Fruit fly (Drosophila melanogaster): ENCODE data around the gene CG7518.

Gene CG7518

DNA sequence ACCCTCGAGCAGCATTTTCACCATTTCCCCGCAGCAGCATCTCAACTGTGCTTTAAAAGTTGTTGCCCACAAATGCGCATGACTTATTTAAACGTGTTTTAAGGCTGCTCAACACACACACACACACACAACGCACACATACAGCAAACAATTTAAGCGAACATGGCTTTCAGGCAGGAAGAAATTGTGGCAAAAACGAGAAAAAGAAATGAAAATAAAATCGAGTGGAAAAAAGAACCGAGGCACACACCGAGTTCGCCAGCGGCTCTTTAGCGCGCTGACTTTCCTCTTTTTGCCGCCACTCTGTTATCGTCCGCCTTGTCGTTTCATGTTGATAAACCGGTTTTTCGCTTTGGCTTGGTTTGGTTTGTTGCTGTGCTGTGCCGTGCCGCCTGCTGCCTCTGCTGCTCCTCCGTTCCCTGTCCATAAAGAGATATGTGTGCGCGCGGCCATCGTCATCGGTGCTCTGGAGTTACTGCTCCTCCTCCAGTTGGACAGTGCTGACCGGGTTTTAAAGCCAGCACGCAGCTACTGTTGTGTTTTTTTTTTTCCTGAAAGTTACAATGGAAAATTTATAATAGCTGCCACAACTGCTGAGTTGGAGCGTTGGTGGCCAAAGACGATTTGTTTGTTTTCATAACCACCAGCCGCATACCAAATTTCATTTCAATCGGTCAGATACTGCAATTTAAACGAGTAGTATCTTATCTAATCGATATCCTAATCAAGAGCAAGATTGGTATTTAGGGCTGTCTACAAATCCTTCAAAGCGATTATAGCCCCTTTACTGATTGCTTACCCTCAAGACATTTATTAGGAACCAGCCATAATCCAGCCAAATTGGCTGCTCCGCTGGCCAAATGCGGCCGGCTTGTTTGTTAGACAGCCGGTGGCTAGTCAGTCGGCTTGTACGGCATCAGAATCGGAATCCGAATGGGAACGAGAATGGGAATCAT is 18.2 kb downstream of the CG7518 start:
- TF ChIP-seq noc (tag; optimal IDR thresholded peaks at IDR 0.05): peak; percentile 21

DNA sequence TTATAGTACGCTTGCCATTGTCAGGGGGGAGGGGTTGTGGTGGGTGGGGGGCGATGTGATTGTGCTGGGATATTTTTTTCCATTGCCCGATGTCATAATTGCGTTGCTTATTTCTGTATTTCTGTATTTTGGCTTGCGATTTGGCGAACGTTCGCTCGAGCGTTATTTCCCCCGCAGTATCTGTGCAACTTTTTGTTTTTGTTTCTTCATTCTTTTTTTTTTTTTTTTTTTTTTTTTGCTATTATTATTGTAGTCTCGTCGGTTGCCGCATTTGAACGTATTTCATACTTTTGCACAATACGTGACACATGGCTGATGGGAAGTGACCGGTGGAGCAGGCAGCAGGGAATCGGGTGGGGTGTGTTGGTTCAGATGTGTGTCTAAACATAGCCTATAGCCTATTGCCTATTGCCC is 19.7 kb downstream of the CG7518 start:
- no peak for TF ChIP-seq noc (tag; optimal IDR thresholded peaks at IDR 0.05)

DNA sequence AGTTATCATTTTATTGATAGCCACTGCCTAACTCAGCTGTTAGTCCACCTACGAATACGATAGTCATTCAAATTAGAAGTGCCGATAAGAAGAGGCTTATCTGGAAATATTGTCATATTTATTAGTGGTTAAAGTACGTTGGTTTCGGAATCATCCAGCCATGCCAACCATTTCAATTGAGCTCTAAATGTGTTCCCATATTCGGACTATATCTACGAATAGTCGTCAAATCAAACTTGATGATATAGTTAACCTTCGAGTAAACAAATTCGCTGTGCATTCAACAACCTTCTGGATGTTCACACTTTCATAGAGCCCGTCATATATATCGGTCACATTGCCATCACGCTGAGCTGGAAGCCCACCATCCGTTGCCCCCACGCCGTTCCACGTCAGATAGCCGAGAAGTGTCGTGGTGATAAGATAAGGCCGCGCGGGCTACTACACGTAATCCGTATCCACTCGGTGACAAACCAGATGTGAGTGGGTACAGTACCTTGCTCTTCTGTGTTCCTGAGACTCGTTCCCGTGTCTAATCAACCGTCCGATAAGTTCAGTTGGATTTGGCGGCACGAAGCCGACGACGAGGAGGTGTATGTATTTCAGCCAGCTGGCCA is 20.5 kb downstream of the CG7518 start:
- TF ChIP-seq noc (tag; optimal IDR thresholded peaks at IDR 0.05): peak; percentile 45

DNA sequence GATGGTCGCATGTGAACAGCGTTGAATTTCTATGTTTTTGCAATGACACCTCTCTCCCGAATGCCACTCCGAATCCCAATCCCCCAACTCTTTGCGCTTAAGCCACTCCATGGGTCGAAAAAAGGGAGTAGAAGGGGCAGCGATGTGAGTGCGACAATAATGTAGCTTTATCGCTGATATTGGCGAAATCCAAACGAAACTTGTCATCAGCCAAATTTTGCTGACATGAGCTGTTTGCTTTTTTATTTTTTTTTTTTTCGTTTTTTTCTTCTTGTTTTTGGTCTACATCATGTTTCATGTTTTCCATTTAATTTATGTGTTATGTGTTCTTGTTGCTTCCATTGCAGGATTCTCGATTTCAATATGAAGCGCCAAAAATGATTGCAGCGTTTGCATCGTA is 21.1 kb downstream of the CG7518 start:
- TF ChIP-seq noc (tag; optimal IDR thresholded peaks at IDR 0.05): no peak

DNA sequence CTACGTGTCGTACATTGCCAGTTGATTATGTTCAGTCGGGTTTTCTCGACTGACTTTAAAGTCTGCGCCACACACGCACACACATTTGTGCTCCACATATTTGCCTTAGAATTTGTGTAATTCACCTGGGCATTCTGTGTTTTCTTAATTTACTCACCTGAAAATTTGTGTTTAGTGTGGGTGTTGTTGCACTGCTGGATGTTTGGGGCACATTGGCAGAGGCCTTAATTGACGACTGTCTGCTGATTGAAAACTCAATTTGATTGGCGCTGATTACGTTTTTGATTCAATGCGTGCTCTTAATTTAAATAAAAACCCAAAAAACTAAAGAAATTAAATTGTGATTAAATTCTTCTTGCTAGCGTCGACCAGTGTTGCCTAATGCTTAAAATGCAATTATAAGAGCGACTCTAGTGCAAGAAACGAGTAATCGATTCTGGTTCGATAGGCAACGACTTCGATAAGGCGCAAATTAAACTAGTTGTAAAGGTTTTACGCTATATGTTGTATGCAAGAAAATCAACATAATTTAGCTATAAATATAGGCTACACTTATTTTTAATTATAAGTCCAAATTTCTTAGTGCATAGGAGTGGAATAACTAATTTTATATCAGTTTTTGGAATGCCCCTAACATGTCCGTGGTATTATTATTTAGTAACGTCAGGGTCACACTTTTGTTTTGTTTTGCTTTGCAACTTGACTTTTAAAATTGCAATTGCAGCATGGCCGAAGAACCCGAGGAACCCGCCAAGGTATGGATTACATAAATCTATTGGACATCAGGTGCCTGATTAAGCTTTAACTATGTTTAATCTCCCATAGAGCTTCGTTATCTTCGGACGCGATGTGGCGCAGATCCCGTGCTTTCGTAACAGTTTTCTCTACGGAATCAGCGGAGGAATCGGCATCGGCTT is 32.6 kb downstream of the CG7518 start, which contains the start of the genes CG46281 and CG46280:
TSS of gene CG46281 (minus strand) at position 51 of the 917 bp plus-strand sequence.
TSS of gene CG46280 (minus strand) at position 403 of the 917 bp plus-strand sequence.
- TF ChIP-seq noc (tag; optimal IDR thresholded peaks at IDR 0.05): no peak

DNA sequence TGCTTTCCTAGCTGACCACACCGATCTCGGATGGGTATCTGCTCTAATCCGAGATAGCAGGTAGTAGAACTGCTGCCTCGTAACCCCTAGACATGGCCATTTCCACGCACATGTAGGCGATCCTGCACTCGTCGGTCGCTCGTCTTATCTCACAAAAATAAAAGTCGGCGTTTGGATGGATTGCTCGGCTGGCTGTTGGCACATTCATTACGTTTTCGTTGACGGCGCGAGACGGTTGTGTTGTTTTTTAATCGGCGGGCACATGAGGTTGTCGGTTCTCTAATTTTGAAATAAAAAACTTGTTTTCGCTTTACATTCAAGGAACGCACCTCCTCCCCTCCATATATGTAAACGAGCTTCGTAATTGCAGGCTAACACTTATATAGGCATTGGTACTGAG is 34.4 kb downstream of the CG7518 start, which contains the start of gene ry:
TSS of gene ry (plus strand) at position 206 of the 400 bp plus-strand sequence.
- TF ChIP-seq noc (tag; optimal IDR thresholded peaks at IDR 0.05): no peak

DNA sequence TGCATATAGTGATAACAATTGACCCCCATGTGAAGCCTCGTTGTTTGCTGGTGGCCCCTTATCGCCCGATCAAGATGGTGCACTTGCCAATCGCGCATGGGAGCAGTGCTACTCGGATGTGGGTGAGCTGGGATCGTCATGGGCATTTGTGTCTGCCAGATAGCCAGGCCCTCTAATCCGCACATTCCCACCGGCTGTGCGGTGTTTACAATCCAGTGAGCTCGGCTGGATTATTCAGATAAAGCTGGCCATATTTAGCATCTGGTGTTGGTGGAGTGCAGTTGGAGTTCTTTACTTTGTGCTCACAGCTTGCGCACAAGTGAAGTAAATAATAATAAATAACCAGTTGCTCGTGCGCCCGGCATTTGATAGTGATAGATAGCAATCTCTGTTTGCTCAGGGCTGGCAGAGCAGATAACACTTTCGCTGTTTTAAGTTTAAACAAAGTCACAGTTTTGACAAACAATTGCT is 35.1 kb downstream of the CG7518 start:
- peak; percentile 64 for TF ChIP-seq noc (tag; optimal IDR thresholded peaks at IDR 0.05)

DNA sequence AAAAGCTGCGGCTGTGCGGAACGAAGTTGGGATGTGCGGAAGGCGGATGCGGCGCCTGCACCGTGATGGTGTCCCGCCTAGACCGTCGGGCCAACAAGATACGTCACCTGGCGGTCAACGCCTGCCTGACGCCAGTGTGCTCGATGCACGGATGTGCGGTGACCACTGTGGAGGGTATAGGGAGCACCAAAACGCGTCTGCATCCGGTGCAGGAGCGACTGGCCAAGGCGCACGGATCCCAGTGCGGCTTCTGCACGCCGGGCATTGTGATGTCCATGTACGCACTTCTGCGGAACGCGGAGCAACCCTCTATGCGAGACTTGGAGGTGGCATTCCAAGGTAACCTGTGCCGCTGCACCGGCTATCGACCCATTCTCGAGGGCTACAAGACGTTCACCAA is 35.8 kb downstream of the CG7518 start:
- no peak for TF ChIP-seq noc (tag; optimal IDR thresholded peaks at IDR 0.05)

DNA sequence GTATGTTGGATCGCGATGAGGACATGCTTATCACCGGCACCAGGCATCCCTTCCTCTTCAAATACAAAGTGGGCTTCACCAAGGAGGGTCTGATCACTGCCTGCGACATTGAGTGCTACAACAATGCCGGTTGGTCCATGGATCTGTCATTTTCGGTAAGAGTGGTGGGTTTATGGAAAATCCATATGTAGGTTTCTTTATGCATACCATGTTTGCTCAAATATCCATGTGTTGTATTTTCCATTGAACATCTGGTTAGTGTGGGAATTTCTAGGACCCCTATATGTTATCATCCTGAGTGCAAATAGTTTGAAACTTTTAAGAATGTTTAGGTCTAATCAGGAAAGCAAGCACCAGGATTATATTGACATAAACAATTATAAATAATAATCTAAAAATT is 38.2 kb downstream of the CG7518 start:
- TF ChIP-seq noc (tag; optimal IDR thresholded peaks at IDR 0.05): no peak

DNA sequence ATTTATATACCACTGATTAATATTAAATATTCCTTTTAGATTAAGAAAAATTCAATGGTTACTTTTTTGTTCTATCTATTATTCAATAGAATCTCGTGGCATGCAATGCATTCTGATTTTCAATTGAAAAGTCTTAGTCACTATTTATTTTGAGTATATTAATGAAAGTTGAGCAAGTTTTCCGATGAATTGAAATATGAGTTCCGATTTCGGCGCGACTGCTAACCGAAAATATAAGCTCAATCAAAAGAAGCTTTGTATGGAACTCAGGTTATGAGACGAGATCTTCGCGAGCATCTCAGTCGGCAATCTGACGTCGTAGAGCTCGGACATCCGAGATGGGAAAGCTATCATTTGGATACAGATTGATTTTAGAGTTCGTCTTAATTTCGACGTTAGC is 40.2 kb downstream of the CG7518 start, which contains the start of gene CG11668:
TSS of gene CG11668 (plus strand) at position 301 of the 400 bp plus-strand sequence.
- no peak for TF ChIP-seq noc (tag; optimal IDR thresholded peaks at IDR 0.05)

DNA sequence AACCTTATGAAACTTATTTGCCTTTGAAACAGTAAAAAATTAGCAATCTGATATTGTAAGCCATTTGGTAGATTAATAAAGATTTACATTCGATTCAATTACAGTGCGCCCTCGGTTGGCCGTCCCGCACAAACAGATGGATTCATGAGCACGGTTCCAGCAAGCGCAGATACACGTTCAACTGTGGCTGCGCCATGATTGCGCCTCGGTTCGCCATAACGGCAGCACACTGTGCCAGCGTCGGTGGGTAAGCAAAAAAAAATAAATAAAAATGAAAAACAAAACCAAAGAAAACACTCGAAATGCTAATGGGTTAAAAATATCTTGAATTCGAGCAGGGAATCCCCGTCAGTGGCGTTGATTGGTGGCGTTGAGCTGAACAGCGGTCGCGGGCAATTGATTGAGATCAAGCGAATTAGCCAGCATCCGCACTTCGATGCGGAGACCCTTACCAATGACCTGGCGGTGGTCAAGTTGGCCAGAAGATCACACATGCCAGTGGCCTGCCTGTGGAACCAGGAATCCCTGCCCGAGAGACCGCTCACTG is 41.2 kb downstream of the CG7518 start:
- no peak for TF ChIP-seq noc (tag; optimal IDR thresholded peaks at IDR 0.05)

DNA sequence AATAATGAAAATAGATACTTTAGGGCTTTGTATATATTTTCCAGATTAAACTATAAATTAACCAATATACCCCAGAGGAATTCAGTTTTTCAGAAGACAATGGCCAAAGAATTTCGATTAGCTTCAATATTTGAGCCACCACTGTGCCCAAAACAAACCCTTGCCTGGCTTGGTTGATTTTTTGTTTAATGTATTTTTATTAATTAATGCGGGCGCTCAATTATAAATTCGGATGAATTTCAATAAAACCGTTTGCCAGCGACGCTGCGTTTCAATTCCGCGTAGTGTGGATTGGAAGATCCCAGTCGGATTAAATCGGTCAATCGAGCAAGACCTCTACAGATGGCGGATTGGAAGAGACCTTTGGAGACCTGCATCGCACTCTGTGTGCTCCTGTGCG is 43.9 kb downstream of the CG7518 start, which contains the start of gene CG11670:
TSS of gene CG11670 (plus strand) at position 301 of the 400 bp plus-strand sequence.
- no peak for TF ChIP-seq noc (tag; optimal IDR thresholded peaks at IDR 0.05)

DNA sequence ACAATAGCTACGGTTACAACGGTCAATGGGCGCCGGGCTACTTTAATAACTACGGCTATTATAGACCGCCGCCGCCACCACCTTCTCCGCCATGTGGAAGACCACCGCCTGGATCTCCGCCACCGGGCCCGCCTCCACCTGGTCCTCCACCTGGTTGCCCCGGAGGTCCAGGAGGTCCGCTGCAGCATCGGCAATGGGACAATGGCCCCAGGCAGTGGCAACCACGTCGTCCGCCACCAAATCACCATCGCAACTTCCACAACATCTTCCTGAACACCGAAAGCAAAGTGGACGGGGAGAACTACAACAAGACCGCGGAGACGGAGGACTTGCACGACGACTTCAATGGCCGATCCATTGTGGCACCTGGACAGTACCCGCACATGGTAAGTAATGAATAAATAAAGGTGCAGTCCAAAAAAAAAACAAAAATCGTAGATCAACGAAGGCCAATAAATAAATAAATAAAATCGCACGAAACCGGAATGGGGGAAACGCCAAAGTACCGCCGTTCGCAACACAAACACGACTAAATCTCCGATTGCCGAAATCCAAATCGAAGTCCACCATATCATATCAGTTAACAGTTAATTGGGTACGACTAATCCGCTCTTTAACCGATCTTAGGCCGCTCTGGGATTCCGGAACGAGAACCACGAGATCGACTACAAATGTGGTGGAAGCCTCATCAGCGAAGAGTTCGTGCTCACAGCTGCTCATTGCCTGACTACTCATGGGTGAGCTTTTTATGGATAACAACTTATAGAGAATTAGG is 44.6 kb downstream of the CG7518 start, which contains the start of gene snk:
TSS of gene snk (minus strand) at position 513 of the 775 bp plus-strand sequence.
- no peak for TF ChIP-seq noc (tag; optimal IDR thresholded peaks at IDR 0.05)

DNA sequence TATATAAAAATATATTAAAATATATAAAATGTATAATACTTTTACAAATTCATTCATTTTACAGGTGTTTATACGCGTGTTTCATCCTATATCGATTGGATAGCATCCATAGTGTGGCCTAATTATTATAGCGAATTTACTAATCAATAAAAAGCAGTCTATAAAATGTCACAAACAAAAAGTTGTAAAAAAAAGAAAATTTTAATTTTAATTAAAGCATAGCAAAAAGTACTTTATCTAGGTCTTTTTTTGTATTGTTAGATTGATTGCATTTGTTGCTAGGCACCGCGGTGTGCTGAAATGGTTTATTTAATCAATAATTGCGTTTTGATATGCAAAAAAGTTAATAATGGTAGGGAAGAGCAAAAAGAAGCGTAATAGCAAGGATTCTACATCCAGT is 46.0 kb downstream of the CG7518 start, which contains the start of gene CG45122:
TSS of gene CG45122 (plus strand) at position 301 of the 400 bp plus-strand sequence.
- TF ChIP-seq noc (tag; optimal IDR thresholded peaks at IDR 0.05): no peak

Measured in whole organism, larva.